Worm (Caenorhabditis elegans): Measurements from ENCODE around the gene fbxb-79.

fbxb-79 gene

DNA sequence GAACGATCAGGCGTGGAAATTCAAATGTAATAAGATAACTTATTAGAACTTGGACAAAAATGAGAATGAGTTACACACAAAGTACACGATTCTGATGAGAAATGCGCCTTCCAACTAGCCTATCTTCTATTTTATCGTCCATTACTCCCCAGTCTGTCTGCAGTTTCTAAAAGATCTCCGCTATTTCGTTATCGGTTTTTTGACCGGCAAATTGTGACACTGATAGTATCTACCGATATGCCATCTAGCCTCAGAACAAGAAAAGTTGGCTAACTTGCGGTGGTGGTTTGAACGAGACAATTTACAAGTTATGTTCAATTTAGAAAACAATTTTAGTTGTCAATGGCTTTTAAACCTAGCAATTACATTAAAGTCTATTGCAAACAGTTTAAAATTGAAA, 22.2 kb upstream of the fbxb-79 start:
- TF ChIP-seq nhr-28 (tag; optimal IDR thresholded peaks at IDR 0.05), result peak; percentile 87
- TF ChIP-seq nhr-42 (GFP tag; IDR thresholded peaks at IDR 0.05), result no peak
- TF ChIP-seq pha-4 (GFP tag; IDR thresholded peaks at IDR 0.05), result no peak
- TF ChIP-seq pha-4 (tag; optimal IDR thresholded peaks at IDR 0.05), result no peak
- 0 out of 2 replicates have a peak, but pooled peaks have one; percentile 8 for TF ChIP-seq lin-1 (GFP tag; IDR thresholded peaks at IDR 0.05)
- TF ChIP-seq ceh-62 (tag; optimal IDR thresholded peaks at IDR 0.05), result no peak
- peak; percentile 57 for TF ChIP-seq dmd-6 (GFP tag; IDR thresholded peaks at IDR 0.05)
- no peak for TF ChIP-seq snpc-4 (tag; optimal IDR thresholded peaks at IDR 0.05)
- peak in 1 of 2 experiments; percentile 96 for TF ChIP-seq unc-62 (GFP tag; optimal IDR thresholded peaks at IDR 0.05 in 1 of 2)
- TF ChIP-seq unc-62 (tag; optimal IDR thresholded peaks at IDR 0.05), result no peak
- no peak for TF ChIP-seq ceh-82 (tag; optimal IDR thresholded peaks at IDR 0.05)
- TF ChIP-seq F10B5.3 (tag; optimal IDR thresholded peaks at IDR 0.05), result no peak
- TF ChIP-seq pqm-1 (tag; optimal IDR thresholded peaks at IDR 0.05), result peak; percentile 95
- TF ChIP-seq tra-1 (GFP tag; IDR thresholded peaks at IDR 0.05), result 0 out of 2 replicates have a peak, but pooled peaks have one; percentile 30
- peak; percentile 48 for TF ChIP-seq cey-2 (tag; optimal IDR thresholded peaks at IDR 0.05; ENCODE audit: borderline replicate concordance, insufficient read depth)
- no peak for TF ChIP-seq lin-29 (GFP tag; IDR thresholded peaks at IDR 0.05)
- peak; percentile 39 for TF ChIP-seq hlh-11 (tag; optimal IDR thresholded peaks at IDR 0.05)
- TF ChIP-seq ztf-7 (tag; optimal IDR thresholded peaks at IDR 0.05), result no peak
- TF ChIP-seq nhr-237 (tag; optimal IDR thresholded peaks at IDR 0.05), result no peak
- no peak for TF ChIP-seq D1046.2 (GFP tag; IDR thresholded peaks at IDR 0.05)
- peak; percentile 86 for TF ChIP-seq aha-1 (tag)
- TF ChIP-seq nhr-48 (tag; optimal IDR thresholded peaks at IDR 0.05), result no peak
- peak; percentile 50 for TF ChIP-seq dve-1 (tag; optimal IDR thresholded peaks at IDR 0.05; ENCODE audit: insufficient read depth)
- peak; percentile 30 for TF ChIP-seq mxl-3 (GFP tag; optimal IDR thresholded peaks at IDR 0.05)
- TF ChIP-seq daf-16 (GFP tag; optimal IDR thresholded peaks at IDR 0.05), result no peak
- peak; percentile 15 for TF ChIP-seq daf-16 (tag; optimal IDR thresholded peaks at IDR 0.05)
- TF ChIP-seq ZK337.2 (GFP tag; IDR thresholded peaks at IDR 0.05), result no peak

ce11 chrIV:11210781-11211256, 21.5 kb upstream of the fbxb-79 start, which contains the start of gene adk-1:
TSS of gene adk-1 (minus strand) at chrIV:11210831.
- peak; percentile 16 for TF ChIP-seq nhr-6 (tag; optimal IDR thresholded peaks at IDR 0.05)
- TF ChIP-seq unc-130 (GFP tag; optimal IDR thresholded peaks at IDR 0.05), result no peak
- TF ChIP-seq lin-29 (GFP tag; IDR thresholded peaks at IDR 0.05), result no peak
- TF ChIP-seq zfp-2 (tag; optimal IDR thresholded peaks at IDR 0.05), result no peak
- TF ChIP-seq T20F7.1 (GFP tag; optimal IDR thresholded peaks at IDR 0.05), result peak; percentile 86
- TF ChIP-seq aha-1 (tag), result no peak
- TF ChIP-seq lsy-2 (tag; optimal IDR thresholded peaks at IDR 0.05), result peak in 1 of 2 experiments; percentile 13
- no peak for TF ChIP-seq unc-62 (GFP tag; optimal IDR thresholded peaks at IDR 0.05 in 1 of 2)
- no peak for TF ChIP-seq unc-62 (tag; optimal IDR thresholded peaks at IDR 0.05)
- no peak for TF ChIP-seq nhr-111 (GFP tag; optimal IDR thresholded peaks at IDR 0.05)
- no peak for TF ChIP-seq dmd-8 (GFP tag; IDR thresholded peaks at IDR 0.05)
- no peak for TF ChIP-seq rbr-2 (tag; optimal IDR thresholded peaks at IDR 0.05)
- TF ChIP-seq aly-2 (tag; optimal IDR thresholded peaks at IDR 0.05), result no peak
- TF ChIP-seq nhr-41 (GFP tag; IDR thresholded peaks at IDR 0.05), result no peak
- no peak for TF ChIP-seq hlh-11 (tag; optimal IDR thresholded peaks at IDR 0.05)
- peak; percentile 36 for TF ChIP-seq dpl-1 (GFP tag; optimal IDR thresholded peaks at IDR 0.05)

DNA sequence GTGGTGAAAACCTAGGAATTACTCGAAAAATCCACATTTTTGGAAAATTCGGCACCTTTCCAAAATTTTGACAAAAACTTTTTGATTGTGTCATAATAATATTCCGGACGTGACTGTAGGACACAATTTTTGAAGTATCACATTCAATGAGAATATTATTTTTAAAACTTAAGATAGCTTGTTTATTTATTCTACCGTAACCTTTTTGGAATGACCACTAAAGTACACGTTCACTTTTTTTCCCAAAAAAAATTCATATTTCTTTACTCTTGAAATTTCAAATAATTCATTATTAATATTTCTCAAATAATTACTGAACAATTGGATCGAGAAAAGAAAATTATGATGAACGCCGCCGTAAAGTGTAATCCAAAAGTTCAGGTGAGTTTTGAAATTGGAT, 17.9 kb upstream of the fbxb-79 start, which contains the start of gene R07H5.9:
R07H5.9 (plus strand) TSS at position 301 of the 400 bp plus-strand sequence.
- no peak for TF ChIP-seq zfp-3 (GFP tag; conservative IDR thresholded peaks at IDR 0.05)
- no peak for TF ChIP-seq unc-62 (GFP tag; optimal IDR thresholded peaks at IDR 0.05 in 1 of 2)
- no peak for TF ChIP-seq unc-62 (tag; optimal IDR thresholded peaks at IDR 0.05)
- no peak for TF ChIP-seq saeg-2 (GFP tag; IDR thresholded peaks at IDR 0.05)
- TF ChIP-seq ctbp-1 (GFP tag; IDR thresholded peaks at IDR 0.05), result no peak
- TF ChIP-seq T20F7.1 (GFP tag; optimal IDR thresholded peaks at IDR 0.05), result no peak
- TF ChIP-seq ceh-32 (tag; optimal IDR thresholded peaks at IDR 0.05; ENCODE audit: poor library complexity), result no peak
- TF ChIP-seq mep-1 (tag; optimal IDR thresholded peaks at IDR 0.05), result no peak
- no peak for TF ChIP-seq attf-4 (tag; optimal IDR thresholded peaks at IDR 0.05)

All from whole organism, L4 larva.